Fruit fly (Drosophila melanogaster) whole organism, embryonic: ENCODE data around the gene CG31321.
A peak's percentile ranks its signal among the peaks of the same experiment; 100 is the strongest.

Experiments used
- ATbp ChIP-seq: fragments of 200-800 bp; sonication (Bioruptor generic); optimal IDR thresholded peaks from 2 replicates; lab custom pipeline; 2017; ENCODE audit warnings: missing biosample characterization, mild to moderate bottlenecking, missing genetic modification characterization, missing genetic modification reagents
- Adf1 ChIP-seq: fragments of 200-800 bp; sonication (Bioruptor generic); IDR thresholded peaks from 2 replicates; pipeline ENCODE4 v1.3.6; 2022; ENCODE audit warnings: missing biosample characterization, missing genetic modification characterization
- Asciz ChIP-seq: fragments of 200-800 bp; sonication (Bioruptor generic); optimal IDR thresholded peaks from 2 replicates; lab custom pipeline; 2017; ENCODE audit warnings: missing biosample characterization, mild to moderate bottlenecking, missing genetic modification characterization, missing genetic modification reagents
- C15 ChIP-seq: fragments of 200-800 bp; sonication (Bioruptor generic); IDR thresholded peaks from 3 replicates; pipeline ENCODE4 v1.3.6; 2022; ENCODE audit warnings: missing biosample characterization, missing genetic modification characterization
- CG10267 ChIP-seq: fragments of 200-800 bp; sonication (Bioruptor generic); optimal IDR thresholded peaks from 2 replicates; lab custom pipeline; 2018; ENCODE audit warnings: missing biosample characterization, mild to moderate bottlenecking, missing genetic modification characterization, moderate library complexity
- CG10565 ChIP-seq: fragments of 200-800 bp; sonication (Bioruptor generic); optimal IDR thresholded peaks from 3 replicates; lab custom pipeline; 2016; ENCODE audit warnings: missing biosample characterization, mild to moderate bottlenecking, missing genetic modification characterization
- CG11504 ChIP-seq: fragments of 200-800 bp; sonication (Bioruptor generic); optimal IDR thresholded peaks from 3 replicates; lab custom pipeline; 2019; ENCODE audit warnings: missing biosample characterization, mild to moderate bottlenecking, missing genetic modification characterization, moderate library complexity
- CG13775 ChIP-seq: fragments of 200-800 bp; sonication (Bioruptor generic); optimal IDR thresholded peaks from 3 replicates; lab custom pipeline; 2017; ENCODE audit warnings: missing biosample characterization, mild to moderate bottlenecking, missing genetic modification characterization
- CG14014 ChIP-seq: fragments of 200-800 bp; sonication (Bioruptor generic); IDR thresholded peaks from 2 replicates; pipeline ENCODE4 v1.3.6; 2022; ENCODE audit warnings: missing biosample characterization, missing genetic modification characterization
- CG15011 ChIP-seq: fragments of 200-800 bp; sonication (Bioruptor generic); optimal IDR thresholded peaks from 3 replicates; lab custom pipeline; 2018; ENCODE audit warnings: missing biosample characterization, mild to moderate bottlenecking, missing genetic modification characterization
- CG1602 ChIP-seq: fragments of 200-800 bp; sonication (Bioruptor generic); optimal IDR thresholded peaks from 3 replicates; lab custom pipeline; 2016; ENCODE audit warnings: missing biosample characterization, missing genetic modification characterization
- CG17829 ChIP-seq: fragments of 200-800 bp; optimal IDR thresholded peaks from 2 replicates; lab custom pipeline; 2019; ENCODE audit warnings: missing biosample characterization, mild to moderate bottlenecking, missing genetic modification characterization, moderate library complexity
- CG18599 ChIP-seq: fragments of 200-800 bp; sonication (Bioruptor generic); optimal IDR thresholded peaks from 3 replicates; lab custom pipeline; 2017; ENCODE audit warnings: missing biosample characterization, missing genetic modification characterization, mild to moderate bottlenecking, moderate library complexity, missing genetic modification reagents
- CG2120 ChIP-seq: fragments of 200-800 bp; sonication (Bioruptor generic); optimal IDR thresholded peaks from 3 replicates; lab custom pipeline; 2016; ENCODE audit warnings: missing biosample characterization, missing genetic modification characterization
- CG2875 ChIP-seq: fragments of 200-800 bp; sonication (Bioruptor generic); optimal IDR thresholded peaks from 2 replicates; lab custom pipeline; 2017; ENCODE audit warnings: missing biosample characterization, mild to moderate bottlenecking, missing genetic modification characterization, missing genetic modification reagents
- CG31441 ChIP-seq: fragments of 200-800 bp; sonication (Bioruptor generic); IDR thresholded peaks from 2 replicates; pipeline ENCODE4 v1.3.6; 2022; ENCODE audit warnings: missing biosample characterization, missing genetic modification characterization
- CG32772 ChIP-seq: fragments of 200-800 bp; sonication (Bioruptor generic); IDR thresholded peaks from 2 replicates; pipeline ENCODE4 v1.3.6; 2022; ENCODE audit warnings: missing biosample characterization, missing genetic modification characterization
- CG4404 ChIP-seq: fragments of 200-800 bp; sonication (Bioruptor generic); IDR thresholded peaks from 2 replicates; pipeline ENCODE4 v1.3.6; 2022; ENCODE audit warnings: missing biosample characterization, missing genetic modification characterization
- CG4424 ChIP-seq: fragments of 200-800 bp; sonication (Bioruptor generic); optimal IDR thresholded peaks from 3 replicates; lab custom pipeline; 2016; ENCODE audit warnings: missing biosample characterization, missing genetic modification characterization
- CG7556 ChIP-seq: fragments of 200-800 bp; sonication (Bioruptor generic); optimal IDR thresholded peaks from 2 replicates; lab custom pipeline; 2017; ENCODE audit warnings: missing biosample characterization, mild to moderate bottlenecking, missing genetic modification characterization
- CG7839 ChIP-seq: fragments of 200-800 bp; sonication (Bioruptor generic); optimal IDR thresholded peaks from 3 replicates; lab custom pipeline; 2018; ENCODE audit warnings: missing biosample characterization, mild to moderate bottlenecking, missing genetic modification characterization, moderate library complexity
- CG9437 ChIP-seq: fragments of 200-800 bp; sonication (Bioruptor generic); optimal IDR thresholded peaks from 2 replicates; lab custom pipeline; 2018; ENCODE audit warnings: missing biosample characterization, mild to moderate bottlenecking, missing genetic modification characterization
- CG9797 ChIP-seq: fragments of 200-800 bp; sonication (Bioruptor generic); optimal IDR thresholded peaks from 3 replicates; lab custom pipeline; 2018; ENCODE audit warnings: missing biosample characterization, mild to moderate bottlenecking, missing genetic modification characterization
- HHEX ChIP-seq: fragments of 200-800 bp; sonication (Bioruptor generic); optimal IDR thresholded peaks from 3 replicates; lab custom pipeline; 2017; ENCODE audit warnings: missing biosample characterization, mild to moderate bottlenecking, missing genetic modification characterization, missing genetic modification reagents
- Hr51 ChIP-seq, 2 experiments: fragments of 200-800 bp; sonication (Bioruptor generic); optimal IDR thresholded peaks; 2 replicates in 1 of 2; 3 replicates in 1 of 2; lab custom pipeline; 2016 to 2018; ENCODE audit warnings: missing biosample characterization in 2 of 2, missing genetic modification characterization in 2 of 2, mild to moderate bottlenecking in 1 of 2, moderate library complexity in 1 of 2
- Oli ChIP-seq: fragments of 200-800 bp; sonication (Bioruptor generic); optimal IDR thresholded peaks from 2 replicates; lab custom pipeline; 2018; ENCODE audit warnings: missing biosample characterization, mild to moderate bottlenecking, missing genetic modification characterization, moderate library complexity
- Ptx1 ChIP-seq: fragments of 200-800 bp; sonication (Bioruptor generic); IDR thresholded peaks from 2 replicates; pipeline ENCODE4 v1.3.6; 2022; ENCODE audit warnings: missing biosample characterization, missing genetic modification characterization
- Sox100B ChIP-seq: fragments of 200-800 bp; sonication (Bioruptor generic); optimal IDR thresholded peaks from 3 replicates; lab custom pipeline; 2018; ENCODE audit warnings: missing biosample characterization, mild to moderate bottlenecking, missing genetic modification characterization
- Xbp1 ChIP-seq: fragments of 200-800 bp; sonication (Bioruptor generic); optimal IDR thresholded peaks from 3 replicates; lab custom pipeline; 2016; ENCODE audit warnings: missing biosample characterization, mild to moderate bottlenecking, missing genetic modification characterization
- bcd ChIP-seq: fragments of 200-800 bp; sonication (Bioruptor generic); optimal IDR thresholded peaks from 2 replicates; lab custom pipeline; 2017; ENCODE audit warnings: missing biosample characterization, mild to moderate bottlenecking, missing genetic modification characterization
- bsh ChIP-seq, 2 experiments: fragments of 200-800 bp; sonication (Bioruptor generic); optimal IDR thresholded peaks; 2 replicates each; lab custom pipeline; 2017 to 2018; ENCODE audit warnings: mild to moderate bottlenecking in 2 of 2, missing biosample characterization in 2 of 2, missing genetic modification characterization in 2 of 2, moderate library complexity in 1 of 2
- ci ChIP-seq: fragments of 200-800 bp; sonication (Bioruptor generic); IDR thresholded peaks from 3 replicates; pipeline ENCODE4 v1.3.6; 2022; ENCODE audit warnings: missing biosample characterization, missing genetic modification characterization
- crc ChIP-seq: fragments of 200-800 bp; sonication (Bioruptor generic); optimal IDR thresholded peaks from 2 replicates; lab custom pipeline; 2016; ENCODE audit warnings: missing biosample characterization, missing genetic modification characterization
- gem ChIP-seq: fragments of 200-800 bp; sonication (Bioruptor generic); optimal IDR thresholded peaks from 2 replicates; lab custom pipeline; 2019; ENCODE audit warnings: missing biosample characterization, mild to moderate bottlenecking, missing genetic modification characterization, moderate library complexity
- hkb ChIP-seq, 2 experiments: fragments of 200-800 bp in 1 of 2; fragments of >200 bp in 1 of 2; sonication (Bioruptor generic) in 1 of 2; IDR thresholded peaks in 1 of 2; optimal IDR thresholded peaks in 1 of 2; 2 replicates each; pipeline versions ENCODE4 v1.3.6 to Lab custom; 2017 to 2022; ENCODE audit warnings: missing biosample characterization in 1 of 2, missing genetic modification characterization in 1 of 2
- klu ChIP-seq: fragments of 200-800 bp; sonication (Bioruptor generic); IDR thresholded peaks from 2 replicates; pipeline ENCODE4 v1.3.6; 2022; ENCODE audit warnings: missing biosample characterization, missing genetic modification characterization
- lmd ChIP-seq: fragments of 200-800 bp; sonication (Bioruptor generic); IDR thresholded peaks from 2 replicates; pipeline ENCODE4 v1.3.6; 2022; ENCODE audit warnings: missing biosample characterization, missing genetic modification characterization
- lola ChIP-seq, 3 experiments: fragments of >200 bp in 2 of 3; fragments of 200-800 bp in 1 of 3; sonication (Bioruptor generic) in 1 of 3; optimal IDR thresholded peaks; 2 replicates each; lab custom pipeline; 2017 to 2019; ENCODE audit warnings: missing biosample characterization in 3 of 3, missing genetic modification characterization in 3 of 3, mild to moderate bottlenecking in 1 of 3, moderate library complexity in 1 of 3
- nmo ChIP-seq: fragments of 200-800 bp; sonication (Bioruptor generic); optimal IDR thresholded peaks from 2 replicates; lab custom pipeline; 2018; ENCODE audit warnings: missing biosample characterization, mild to moderate bottlenecking, missing genetic modification characterization, moderate library complexity
- pan ChIP-seq, 4 experiments: fragments of >200 bp in 3 of 4; fragments of 200-800 bp in 1 of 4; sonication (Bioruptor generic) in 1 of 4; optimal IDR thresholded peaks in 3 of 4; IDR thresholded peaks in 1 of 4; 2 replicates each; pipeline versions ENCODE4 v1.3.6 to Lab custom; 2017 to 2022; ENCODE audit warnings: missing biosample characterization in 2 of 4, missing genetic modification characterization in 2 of 4, mixed read lengths in 1 of 4
- phol ChIP-seq: fragments of 200-800 bp; sonication (Bioruptor generic); optimal IDR thresholded peaks from 3 replicates; lab custom pipeline; 2018; ENCODE audit warnings: missing biosample characterization, mild to moderate bottlenecking, missing genetic modification characterization, moderate library complexity
- prd ChIP-seq, 3 experiments: fragments of >200 bp in 2 of 3; fragments of 200-800 bp in 1 of 3; sonication (Bioruptor generic) in 1 of 3; optimal IDR thresholded peaks in 2 of 3; IDR thresholded peaks in 1 of 3; 2 replicates in 2 of 3; 3 replicates in 1 of 3; pipeline versions ENCODE4 v1.3.6 to Lab custom; 2017 to 2022; ENCODE audit warnings: missing biosample characterization in 1 of 3, missing genetic modification characterization in 1 of 3
- ranshi ChIP-seq: fragments of 200-800 bp; sonication (Bioruptor generic); IDR thresholded peaks from 2 replicates; pipeline ENCODE4 v1.3.6; 2022; ENCODE audit warnings: missing biosample characterization, missing genetic modification characterization
- row ChIP-seq: fragments of 200-800 bp; sonication (Bioruptor generic); IDR thresholded peaks from 3 replicates; pipeline ENCODE4 v1.3.6; 2022; ENCODE audit warnings: missing biosample characterization, missing genetic modification characterization
- twi ChIP-seq: fragments of 200-800 bp; optimal IDR thresholded peaks from 2 replicates; lab custom pipeline; 2019; ENCODE audit warnings: missing biosample characterization, mild to moderate bottlenecking, missing genetic modification characterization, moderate library complexity
- unpg ChIP-seq: fragments of 200-800 bp; sonication (Bioruptor generic); optimal IDR thresholded peaks from 3 replicates; lab custom pipeline; 2018; ENCODE audit warnings: missing biosample characterization, mild to moderate bottlenecking, missing genetic modification characterization, moderate library complexity
- zen2 ChIP-seq: fragments of 200-800 bp; sonication (Bioruptor generic); IDR thresholded peaks from 3 replicates; pipeline ENCODE4 v1.3.6; 2022; ENCODE audit warnings: missing biosample characterization, missing genetic modification characterization; ENCODE audit not compliant: partially characterized antibody

CG31321 gene

DNA sequence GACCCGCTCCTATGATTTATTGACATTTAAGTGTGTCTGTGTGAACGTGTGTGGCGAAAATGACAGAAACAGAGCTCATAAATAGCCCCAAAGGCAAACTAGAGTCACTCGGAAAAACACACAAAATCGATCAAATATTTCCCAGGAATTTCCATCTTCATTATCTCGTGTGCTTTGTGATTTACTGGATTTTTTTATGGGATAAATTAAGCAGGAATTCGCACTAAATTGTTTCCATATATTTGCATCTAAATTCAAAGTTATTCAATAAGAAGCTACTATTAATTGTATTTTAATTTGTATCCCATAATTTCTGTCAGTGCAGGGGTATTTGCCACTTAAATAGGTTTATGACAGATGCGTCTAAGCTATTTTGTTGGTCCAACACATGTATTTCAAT lies 22.6 kb downstream of the CG31321 start (continued):
- peak; percentile 7 for TF ChIP-seq CG15011 (GFP tag; lab: Kevin White, UChicago)
- TF ChIP-seq unpg = peak; percentile 39
- no peak for TF ChIP-seq klu (GFP tag; lab: Robert Waterston, UW)
- TF ChIP-seq gem (tag; lab: Kevin White, UChicago) = peak; percentile 65
- peak; percentile 44 for TF ChIP-seq Ptx1 (GFP tag; lab: Robert Waterston, UW)
- TF ChIP-seq Asciz = peak; percentile 33
- no peak for TF ChIP-seq crc (GFP tag; lab: Kevin White, UChicago)
- 0 out of 3 replicates have a peak, but pooled peaks have one; percentile 47 for TF ChIP-seq ci (GFP tag; lab: Robert Waterston, UW)
- TF ChIP-seq CG32772 (GFP tag; lab: Robert Waterston, UW) = peak; percentile 43; the same call in 1 of the 2 replicates
- no peak for TF ChIP-seq prd (optimal IDR thresholded peaks at IDR 0.05; lab: Kevin White, UChicago)
- 0 out of 3 replicates have a peak, but pooled peaks have one; percentile 29 for TF ChIP-seq prd (GFP tag; IDR thresholded peaks at IDR 0.05; lab: Robert Waterston, UW)
- TF ChIP-seq CG4424 (GFP tag; lab: Kevin White, UChicago) = peak; percentile 10
- TF ChIP-seq CG2120 (GFP tag; lab: Kevin White, UChicago) = peak; percentile 15
- peak; percentile 7 for TF ChIP-seq CG1602 (GFP tag; lab: Kevin White, UChicago)
- TF ChIP-seq CG2875 (GFP tag; lab: Kevin White, UChicago) = peak; percentile 10
- no peak for TF ChIP-seq CG4404
- peak; percentile 2 for TF ChIP-seq CG10267 (tag; lab: Kevin White, UChicago)
- TF ChIP-seq Adf1 = no peak
- TF ChIP-seq phol (tag; lab: Kevin White, UChicago) = peak; percentile 44
- peak; percentile 5 for TF ChIP-seq twi (tag; lab: Kevin White, UChicago)
- peak; percentile 19 for TF ChIP-seq CG7556 (GFP tag; lab: Kevin White, UChicago)
- peak in 1 of 2 experiments; percentile 61 for TF ChIP-seq Hr51 (GFP tag; optimal IDR thresholded peaks at IDR 0.05; lab: Kevin White, UChicago)
- 0 out of 2 replicates have a peak, but pooled peaks have one; percentile 12 for TF ChIP-seq CG31441 (GFP tag; lab: Robert Waterston, UW)
- no peak for TF ChIP-seq C15 (GFP tag; lab: Robert Waterston, UW)
- TF ChIP-seq CG9797 (GFP tag; lab: Kevin White, UChicago) = no peak
- no peak for TF ChIP-seq CG10565 (GFP tag; lab: Kevin White, UChicago)
- peak in 1 of 2 experiments; percentile 55 for TF ChIP-seq bsh (GFP tag; optimal IDR thresholded peaks at IDR 0.05; lab: Kevin White, UChicago)
- TF ChIP-seq Sox100B = peak; percentile 0
- no peak for TF ChIP-seq zen2 (GFP tag; lab: Robert Waterston, UW)
- no peak for TF ChIP-seq hkb (optimal IDR thresholded peaks at IDR 0.05; lab: Kevin White, UChicago)
- TF ChIP-seq hkb (GFP tag; IDR thresholded peaks at IDR 0.05; lab: Robert Waterston, UW) = 0 out of 2 replicates have a peak, but pooled peaks have one; percentile 16
- peak; percentile 15 for TF ChIP-seq ATbp (GFP tag; lab: Kevin White, UChicago)
- TF ChIP-seq pan (optimal IDR thresholded peaks at IDR 0.05; lab: Kevin White, UChicago) = no peak
- TF ChIP-seq pan (GFP tag; optimal IDR thresholded peaks at IDR 0.05 in 1 of 2, IDR thresholded peaks at IDR 0.05 in 1 of 2) = peak in 1 of 2 experiments; percentile 56
- TF ChIP-seq CG7839 = peak; percentile 46
- peak; percentile 52; the same call in 2 of the 3 replicates for TF ChIP-seq row (GFP tag; lab: Robert Waterston, UW)
- no peak for TF ChIP-seq ranshi
- TF ChIP-seq CG9437 (GFP tag; lab: Kevin White, UChicago) = peak; percentile 24
- peak; percentile 49 for TF ChIP-seq nmo (GFP tag; lab: Kevin White, UChicago)
- no peak for TF ChIP-seq CG13775
- TF ChIP-seq bcd (GFP tag; lab: Kevin White, UChicago) = peak; percentile 12
- peak; percentile 44 for TF ChIP-seq Xbp1 (GFP tag; lab: Kevin White, UChicago)
- peak; percentile 12; the same call in 1 of the 2 replicates for TF ChIP-seq lmd (GFP tag; lab: Robert Waterston, UW)
- TF ChIP-seq lola (GFP tag; optimal IDR thresholded peaks at IDR 0.05; lab: Kevin White, UChicago) = peak in 1 of 3 experiments; percentile 13
- peak; percentile 24 for TF ChIP-seq HHEX (GFP tag; lab: Kevin White, UChicago)
- TF ChIP-seq CG18599 (GFP tag; lab: Kevin White, UChicago) = peak; percentile 43
- peak; percentile 56 for TF ChIP-seq CG11504 (tag; lab: Kevin White, UChicago)
- TF ChIP-seq CG17829 (tag; lab: Kevin White, UChicago) = peak; percentile 10
- TF ChIP-seq Oli = peak; percentile 37
- no peak for TF ChIP-seq CG14014 (GFP tag; lab: Robert Waterston, UW)
